Worm (Caenorhabditis elegans): Measurements from ENCODE around the gene prdx-2.
A peak's percentile ranks its signal among the peaks of the same experiment; 100 is the strongest.
"Not testable (repeated sequence)": the region's sequence is repeated elsewhere in the genome, so short reads cannot be mapped to it uniquely, and the experiment has no call there.

prdx-2 gene

ce11 chrII:5340672-5341568, 37.1 kb upstream of the prdx-2 start:
- TF ChIP-seq fos-1 (tag; optimal IDR thresholded peaks at IDR 0.05) (peak; percentile 12), jun-1 (tag; optimal IDR thresholded peaks at IDR 0.05) (peak; percentile 27), skn-1 (tag; optimal IDR thresholded peaks at IDR 0.05) (no peak), unc-62 (GFP tag; optimal IDR thresholded peaks at IDR 0.05) (no peak), lin-15B (tag; optimal IDR thresholded peaks at IDR 0.05) (no peak), nhr-237 (tag; optimal IDR thresholded peaks at IDR 0.05) (no peak), pha-4 (tag; optimal IDR thresholded peaks at IDR 0.05) (peak; percentile 23), nhr-25 (tag; optimal IDR thresholded peaks at IDR 0.05) (no peak), elt-2 (tag; optimal IDR thresholded peaks at IDR 0.05) (no peak), lsy-12 (tag; optimal IDR thresholded peaks at IDR 0.05) (peak; percentile 40), ceh-28 (tag; optimal IDR thresholded peaks at IDR 0.05) (peak; percentile 8), snpc-4 (tag; optimal IDR thresholded peaks at IDR 0.05) (no peak), ZK546.5 (tag; optimal IDR thresholded peaks at IDR 0.05) (no peak)

- TF ChIP-seq ceh-82 (tag; optimal IDR thresholded peaks at IDR 0.05): no peak
- no peak for TF ChIP-seq ceh-16 (tag; optimal IDR thresholded peaks at IDR 0.05)
- no peak for TF ChIP-seq lin-39 (tag; optimal IDR thresholded peaks at IDR 0.05)
- no peak for TF ChIP-seq lsy-12 (tag; optimal IDR thresholded peaks at IDR 0.05)
- TF ChIP-seq tbx-2 (tag; optimal IDR thresholded peaks at IDR 0.05): no peak
- no peak for TF ChIP-seq sea-2 (GFP tag; optimal IDR thresholded peaks at IDR 0.05)
- TF ChIP-seq ztf-11 (tag; optimal IDR thresholded peaks at IDR 0.05): no peak
- TF ChIP-seq nfya-1 (tag; optimal IDR thresholded peaks at IDR 0.05; ENCODE audit: insufficient read depth): no peak
These were observed 36.4 kb upstream of the prdx-2 start for ce11 chrII:5341573-5341972.

ce11 chrII:5342412-5342811, 35.6 kb upstream of the prdx-2 start:
- TF ChIP-seq ceh-9 (tag; optimal IDR thresholded peaks at IDR 0.05) (no peak), daf-12 (tag; optimal IDR thresholded peaks at IDR 0.05) (no peak), ztf-11 (tag; optimal IDR thresholded peaks at IDR 0.05) (no peak), lin-15B (tag; optimal IDR thresholded peaks at IDR 0.05) (no peak), egl-5 (tag; optimal IDR thresholded peaks at IDR 0.05) (no peak), unc-39 (tag; optimal IDR thresholded peaks at IDR 0.05) (no peak), ceh-28 (tag; optimal IDR thresholded peaks at IDR 0.05) (no peak), lsy-12 (tag; optimal IDR thresholded peaks at IDR 0.05) (no peak), fkh-2 (tag; optimal IDR thresholded peaks at IDR 0.05) (no peak)

- no peak for TF ChIP-seq egl-27 (tag; optimal IDR thresholded peaks at IDR 0.05)
These were observed 33.2 kb upstream of the prdx-2 start, which contains the start of gene F09E5.14 for ce11 chrII:5344775-5345174. F09E5.14 (minus strand) TSS chrII:5344875.

ce11 chrII:5346350-5346749, 31.6 kb upstream of the prdx-2 start:
- TF ChIP-seq R02D3.7 (tag; optimal IDR thresholded peaks at IDR 0.05) (peak; percentile 61), egl-5 (tag; optimal IDR thresholded peaks at IDR 0.05) (peak; percentile 11), ceh-82 (tag; optimal IDR thresholded peaks at IDR 0.05) (peak; percentile 19), elt-2 (tag; optimal IDR thresholded peaks at IDR 0.05) (peak; percentile 62), lin-15B (tag; optimal IDR thresholded peaks at IDR 0.05) (peak; percentile 47), nhr-43 (tag; optimal IDR thresholded peaks at IDR 0.05; ENCODE audit: poor library complexity, severe bottlenecking) (peak; percentile 43), nhr-23 (tag; optimal IDR thresholded peaks at IDR 0.05) (peak; percentile 74), nhr-25 (tag; optimal IDR thresholded peaks at IDR 0.05) (peak; percentile 57), lin-39 (tag; optimal IDR thresholded peaks at IDR 0.05) (peak; percentile 52), jun-1 (tag; optimal IDR thresholded peaks at IDR 0.05) (peak; percentile 31), nfya-1 (tag; optimal IDR thresholded peaks at IDR 0.05; ENCODE audit: insufficient read depth) (peak; percentile 74), pha-4 (tag; optimal IDR thresholded peaks at IDR 0.05) (peak; percentile 72), ceh-28 (tag; optimal IDR thresholded peaks at IDR 0.05) (peak; percentile 42)

ce11 chrII:5350357-5350756, 27.6 kb upstream of the prdx-2 start, which contains the start of gene F09E5.8:
F09E5.8 (plus strand) TSS chrII:5350669.
- not testable (repeated sequence) for TF ChIP-seq elt-1, aly-2, skn-1 (tag; optimal IDR thresholded peaks at IDR 0.05)
